Worm (Caenorhabditis elegans) whole organism, young adult: Measurements from ENCODE around the gene srlf-11.

Experiments
- B0261.1 ChIP-seq: sonication (generic microtip); optimal IDR thresholded peaks from 2 replicates; lab custom pipeline; 2016; ENCODE audit warnings: mild to moderate bottlenecking, missing genetic modification characterization, moderate library complexity, missing compliant biosample characterization
- C06A6.2 ChIP-seq: fragments of 200-800 bp; sonication (Bioruptor generic); conservative IDR thresholded peaks from 2 replicates; pipeline ENCODE4 v1.3.6; 2022; ENCODE audit warnings: missing genetic modification characterization, missing compliant biosample characterization
- C17E4.6 ChIP-seq: fragments of 200-800 bp; sonication (Bioruptor generic); IDR thresholded peaks from 2 replicates; pipeline ENCODE4 v1.3.6; 2022; ENCODE audit warnings: missing genetic modification reagents, missing genetic modification characterization, missing compliant biosample characterization
- F22D6.2 ChIP-seq: sonication (generic microtip); optimal IDR thresholded peaks from 2 replicates; lab custom pipeline; 2016; ENCODE audit warnings: mild to moderate bottlenecking, missing genetic modification characterization, missing compliant biosample characterization
- F33H1.4 ChIP-seq: fragments of 200-800 bp; sonication (Bioruptor generic); IDR thresholded peaks from 2 replicates; pipeline ENCODE4 v1.3.6; 2022; ENCODE audit warnings: missing genetic modification reagents, missing genetic modification characterization, missing compliant biosample characterization
- K12H6.12 ChIP-seq: fragments of 200-800 bp; sonication (Bioruptor generic); optimal IDR thresholded peaks from 2 replicates; lab custom pipeline; 2018; ENCODE audit warnings: mild to moderate bottlenecking, missing genetic modification characterization, missing compliant biosample characterization
- Y67H2A.10 ChIP-seq: fragments of 200-800 bp; sonication (Bioruptor generic); conservative IDR thresholded peaks from 2 replicates; pipeline ENCODE4 v1.3.6; 2022; ENCODE audit warnings: missing genetic modification reagents, missing genetic modification characterization, missing compliant biosample characterization
- Y79H2A.3 ChIP-seq: fragments of 200-800 bp; sonication (Bioruptor generic); conservative IDR thresholded peaks from 2 replicates; pipeline ENCODE4 v1.3.6; 2022; ENCODE audit warnings: missing genetic modification reagents, missing genetic modification characterization, missing compliant biosample characterization
- atf-7 ChIP-seq: sonication (generic microtip); optimal IDR thresholded peaks from 2 replicates; lab custom pipeline; 2017; ENCODE audit warnings: mild to moderate bottlenecking, missing genetic modification characterization, missing compliant biosample characterization
- attf-3 ChIP-seq: fragments of 200-800 bp; sonication (Bioruptor generic); conservative IDR thresholded peaks from 2 replicates; pipeline ENCODE4 v1.3.6; 2022; ENCODE audit warnings: missing genetic modification reagents, missing genetic modification characterization, missing compliant biosample characterization
- bed-2 ChIP-seq: fragments of 200-800 bp; sonication (Bioruptor generic); IDR thresholded peaks from 2 replicates; pipeline ENCODE4 v1.3.6; 2022; ENCODE audit warnings: missing genetic modification reagents, missing genetic modification characterization, missing compliant biosample characterization
- cebp-2 ChIP-seq: fragments of 200-800 bp; sonication (Bioruptor generic); IDR thresholded peaks from 2 replicates; pipeline ENCODE4 v1.3.6; 2022; ENCODE audit warnings: missing genetic modification characterization, missing compliant biosample characterization
- ceh-27 ChIP-seq: fragments of 200-800 bp; sonication (Bioruptor generic); optimal IDR thresholded peaks from 2 replicates; lab custom pipeline; 2018; ENCODE audit warnings: mild to moderate bottlenecking, missing genetic modification characterization, moderate library complexity, missing compliant biosample characterization
- ceh-40 ChIP-seq: fragments of 200-800 bp; sonication (Bioruptor generic); IDR thresholded peaks from 2 replicates; pipeline ENCODE4 v1.3.6; 2022; ENCODE audit warnings: missing genetic modification characterization, missing compliant biosample characterization
- ceh-58 ChIP-seq: fragments of 200-800 bp; sonication (Bioruptor generic); IDR thresholded peaks from 2 replicates; pipeline ENCODE4 v1.3.6; 2022; ENCODE audit warnings: missing genetic modification characterization, missing compliant biosample characterization
- dox-1 ChIP-seq: fragments of 200-800 bp; sonication (Bioruptor generic); IDR thresholded peaks from 2 replicates; pipeline ENCODE4 v1.3.6; 2022; ENCODE audit warnings: missing genetic modification reagents, missing genetic modification characterization, missing compliant biosample characterization
- dpff-1 ChIP-seq: sonication (generic microtip); optimal IDR thresholded peaks from 2 replicates; lab custom pipeline; 2017; ENCODE audit warnings: mild to moderate bottlenecking, missing genetic modification characterization, missing compliant biosample characterization
- efl-1 ChIP-seq: fragments of 150-350 bp; optimal IDR thresholded peaks from 2 replicates; lab custom pipeline; 2014; ENCODE audit warnings: missing biosample characterization, missing genetic modification reagents, missing genetic modification characterization
- ekl-4 ChIP-seq: fragments of 200-800 bp; sonication (Bioruptor generic); IDR thresholded peaks from 2 replicates; pipeline ENCODE4 v1.3.6; 2022; ENCODE audit warnings: missing genetic modification reagents, missing genetic modification characterization, missing compliant biosample characterization
- hlh-12 ChIP-seq: sonication (generic microtip); optimal IDR thresholded peaks from 2 replicates; lab custom pipeline; 2016; ENCODE audit warnings: missing genetic modification characterization, missing compliant biosample characterization
- hmg-1.2 ChIP-seq: fragments of 200-800 bp; sonication (Bioruptor generic); IDR thresholded peaks from 2 replicates; pipeline ENCODE4 v1.3.6; 2022; ENCODE audit warnings: missing genetic modification reagents, missing genetic modification characterization, missing compliant biosample characterization
- let-526 ChIP-seq: fragments of 200-800 bp; sonication (Bioruptor generic); IDR thresholded peaks from 2 replicates; pipeline ENCODE4 v1.3.6; 2022; ENCODE audit warnings: missing genetic modification reagents, missing genetic modification characterization, missing compliant biosample characterization
- lin-26 ChIP-seq: fragments of 200-800 bp; sonication (Bioruptor generic); IDR thresholded peaks from 2 replicates; pipeline ENCODE4 v1.3.6; 2022; ENCODE audit warnings: missing genetic modification reagents, missing genetic modification characterization, missing compliant biosample characterization
- lin-35 ChIP-seq, 3 experiments: fragments of 150-350 bp in 2 of 3; sonication (generic microtip) in 1 of 3; optimal IDR thresholded peaks; 2 replicates each; lab custom pipeline; 2014 to 2018; ENCODE audit warnings: missing biosample characterization in 3 of 3, missing genetic modification characterization in 3 of 3, missing genetic modification reagents in 3 of 3
- lsl-1 ChIP-seq: fragments of 200-800 bp; sonication (Bioruptor generic); optimal IDR thresholded peaks from 2 replicates; lab custom pipeline; 2018; ENCODE audit warnings: mild to moderate bottlenecking, missing genetic modification characterization, moderate library complexity, missing compliant biosample characterization
- madf-6 ChIP-seq: fragments of 200-800 bp; sonication (Bioruptor generic); IDR thresholded peaks from 2 replicates; pipeline ENCODE4 v1.3.6; 2022; ENCODE audit warnings: missing genetic modification reagents, missing genetic modification characterization, missing compliant biosample characterization
- madf-8 ChIP-seq: fragments of 200-800 bp; sonication (Bioruptor generic); conservative IDR thresholded peaks from 2 replicates; pipeline ENCODE4 v1.3.6; 2022; ENCODE audit warnings: missing genetic modification reagents, missing genetic modification characterization, missing compliant biosample characterization
- nhr-120 ChIP-seq: fragments of 200-800 bp; sonication (Bioruptor generic); IDR thresholded peaks from 2 replicates; pipeline ENCODE4 v1.3.6; 2022; ENCODE audit warnings: missing genetic modification characterization, missing compliant biosample characterization
- nhr-179 ChIP-seq: sonication (generic microtip); optimal IDR thresholded peaks from 2 replicates; lab custom pipeline; 2016; ENCODE audit warnings: mild to moderate bottlenecking, missing genetic modification characterization, missing compliant biosample characterization
- sdz-38 ChIP-seq: sonication (generic microtip); optimal IDR thresholded peaks from 2 replicates; lab custom pipeline; 2016; ENCODE audit warnings: missing genotype, missing genetic modification characterization, missing compliant biosample characterization
- sea-2 ChIP-seq: fragments of 200-800 bp; sonication (Bioruptor generic); IDR thresholded peaks from 2 replicates; pipeline ENCODE4 v1.3.6; 2022; ENCODE audit warnings: missing genetic modification characterization, missing compliant biosample characterization
- snpc-3.4 ChIP-seq: sonication (generic microtip); optimal IDR thresholded peaks from 2 replicates; lab custom pipeline; 2017; ENCODE audit warnings: missing genetic modification characterization, mild to moderate bottlenecking, missing compliant biosample characterization, antibody characterized with exemption, moderate library complexity, missing genotype, missing genetic modification reagents
- tbp1 ChIP-seq: fragments of 200-800 bp; sonication (Bioruptor generic); optimal IDR thresholded peaks from 2 replicates; lab custom pipeline; 2018; ENCODE audit warnings: mild to moderate bottlenecking, missing genetic modification characterization, missing compliant biosample characterization
- tbx-9 ChIP-seq: sonication (generic microtip); optimal IDR thresholded peaks from 2 replicates; lab custom pipeline; 2016; ENCODE audit warnings: borderline replicate concordance, missing genetic modification characterization, inconsistent platforms, missing compliant biosample characterization
- tlf-1 ChIP-seq: fragments of 200-800 bp; sonication (Bioruptor generic); optimal IDR thresholded peaks from 2 replicates; lab custom pipeline; 2018; ENCODE audit warnings: mild to moderate bottlenecking, missing genetic modification characterization, missing compliant biosample characterization
- unc-62 ChIP-seq: fragments of 150-350 bp; optimal IDR thresholded peaks from 2 replicates; lab custom pipeline; 2014; ENCODE audit warnings: missing biosample characterization, missing genetic modification reagents, missing genetic modification characterization
- ztf-22 ChIP-seq: fragments of 200-800 bp; sonication (Bioruptor generic); optimal IDR thresholded peaks from 2 replicates; lab custom pipeline; 2018; ENCODE audit warnings: mild to moderate bottlenecking, missing genetic modification characterization, moderate library complexity, missing compliant biosample characterization
- ztf-3 ChIP-seq: fragments of 200-800 bp; sonication (Bioruptor generic); optimal IDR thresholded peaks from 2 replicates; lab custom pipeline; 2018; ENCODE audit warnings: mild to moderate bottlenecking, missing genetic modification characterization, missing compliant biosample characterization
- ztf-6 ChIP-seq: fragments of 200-800 bp; sonication (Bioruptor generic); IDR thresholded peaks from 2 replicates; pipeline ENCODE4 v1.3.6; 2022; ENCODE audit warnings: missing genetic modification reagents, missing genetic modification characterization, missing compliant biosample characterization

The srlf-11 gene

ce11 chrIV:10894255-10894654 is 8.4 kb upstream of the srlf-11 start, which contains the start of gene srlf-14:
TSS of gene srlf-14 (minus strand) at chrIV:10894355.
- TF ChIP-seq hmg-1.2 (GFP tag; lab: Robert Waterston, UW) = no peak

- TF ChIP-seq tbx-9 (tag; lab: Kevin White, UChicago) = no peak
- no peak for TF ChIP-seq unc-62
- no peak for TF ChIP-seq ceh-58 (GFP tag; lab: Robert Waterston, UW)
- no peak for TF ChIP-seq F33H1.4 (GFP tag; lab: Robert Waterston, UW)
- TF ChIP-seq ekl-4 (GFP tag; lab: Robert Waterston, UW) = no peak
- no peak for TF ChIP-seq sdz-38 (tag; lab: Kevin White, UChicago)
- no peak for TF ChIP-seq dpff-1
- TF ChIP-seq dox-1 (GFP tag; lab: Robert Waterston, UW) = no peak
- no peak for TF ChIP-seq B0261.1 (tag; lab: Kevin White, UChicago)
- no peak for TF ChIP-seq atf-7 (tag; lab: Kevin White, UChicago)
- TF ChIP-seq let-526 (GFP tag; lab: Robert Waterston, UW) = no peak
- no peak for TF ChIP-seq ztf-6 (GFP tag; lab: Robert Waterston, UW)
- no peak for TF ChIP-seq C06A6.2 (GFP tag; lab: Robert Waterston, UW)
- no peak for TF ChIP-seq Y79H2A.3 (GFP tag; lab: Robert Waterston, UW)
- no peak for TF ChIP-seq ztf-3
- no peak for TF ChIP-seq hlh-12
- TF ChIP-seq lsl-1 (GFP tag; lab: Kevin White, UChicago) = no peak
Observed at ce11 chrIV:10891993-10892392, 6.2 kb upstream of the srlf-11 start, which contains the start of gene srlf-12. TSS of gene srlf-12 (minus strand) at chrIV:10892093.

ce11 chrIV:10889820-10890462 is 4.1 kb upstream of the srlf-11 start, which contains the start of gene F13E9.15:
TSS of gene F13E9.15 (minus strand) at chrIV:10889870.
- TF ChIP-seq madf-6 (GFP tag; lab: Robert Waterston, UW) = no peak

- TF ChIP-seq bed-2 (GFP tag; lab: Robert Waterston, UW) (no peak), efl-1 (GFP tag; lab: Kevin White, UChicago) (no peak), tbp1 (GFP tag; lab: Kevin White, UChicago) (no peak), ztf-22 (GFP tag; lab: Kevin White, UChicago) (no peak), snpc-3.4 (no peak), nhr-120 (GFP tag; lab: Robert Waterston, UW) (no peak), K12H6.12 (tag; lab: Kevin White, UChicago) (no peak), dpff-1 (no peak), lin-26 (no peak), sea-2 (GFP tag; lab: Robert Waterston, UW) (no peak), cebp-2 (no peak), tlf-1 (no peak), ceh-27 (GFP tag; lab: Kevin White, UChicago) (no peak), C06A6.2 (GFP tag; lab: Robert Waterston, UW) (no peak), F22D6.2 (tag; lab: Kevin White, UChicago) (no peak), unc-62 (no peak)
Observed at ce11 chrIV:10887285-10887684, 1.5 kb upstream of the srlf-11 start, which contains the start of gene F13E9.16. TSS of gene F13E9.16 (minus strand) at chrIV:10887385.

- TF ChIP-seq lin-35 (GFP tag; optimal IDR thresholded peaks at IDR 0.05; lab: Kevin White, UChicago) (no peak), attf-3 (GFP tag; lab: Robert Waterston, UW) (no peak), madf-8 (no peak), ceh-40 (GFP tag; lab: Robert Waterston, UW) (no peak), C17E4.6 (GFP tag; lab: Robert Waterston, UW) (no peak), efl-1 (GFP tag; lab: Kevin White, UChicago) (no peak), Y67H2A.10 (GFP tag; lab: Robert Waterston, UW) (no peak), nhr-179 (no peak)
Observed at ce11 chrIV:10884263-10884662, 1.6 kb downstream of the srlf-11 start, which contains the start of gene F13E9.5. TSS of gene F13E9.5 (minus strand) at chrIV:10884363.
